Fruit fly (Drosophila melanogaster): ENCODE results near the gene Wnt4.

The Wnt4 gene

dm6 chr2L:7258105-7258504 is 18.9 kb downstream of the Wnt4 start (continued):
- TF ChIP-seq bowl (GFP tag; IDR thresholded peaks at IDR 0.05) (no peak), CG10462 (GFP tag; optimal IDR thresholded peaks at IDR 0.05) (no peak), CG4730 (GFP tag; IDR thresholded peaks at IDR 0.05) (no peak), Optix (GFP tag; IDR thresholded peaks at IDR 0.05) (0 out of 3 replicates have a peak, but pooled peaks have one; percentile 30), Bdp1 (GFP tag; optimal IDR thresholded peaks at IDR 0.05) (peak; percentile 11), croc (GFP tag; conservative IDR thresholded peaks at IDR 0.05) (0 out of 3 replicates have a peak, but pooled peaks have one; percentile 27), chif (GFP tag; optimal IDR thresholded peaks at IDR 0.05) (peak; percentile 36 to 71), kni (GFP tag; optimal IDR thresholded peaks at IDR 0.05) (no peak), ranshi (GFP tag; IDR thresholded peaks at IDR 0.05) (no peak), disco-r (GFP tag; optimal IDR thresholded peaks at IDR 0.05) (peak; percentile 13), maf-S (GFP tag; optimal IDR thresholded peaks at IDR 0.05) (peak; percentile 39), CG14014 (GFP tag; IDR thresholded peaks at IDR 0.05) (peak; percentile 57; the same call in 1 of the 2 replicates), insv (GFP tag; optimal IDR thresholded peaks at IDR 0.05) (peak in 1 of 2 experiments; percentile 42), chm (GFP tag; IDR thresholded peaks at IDR 0.05) (no peak), CG6689 (GFP tag; IDR thresholded peaks at IDR 0.05) (0 out of 2 replicates have a peak, but pooled peaks have one; percentile 17), PHDP (tag; optimal IDR thresholded peaks at IDR 0.05) (peak; percentile 54), CG7745 (tag; optimal IDR thresholded peaks at IDR 0.05) (no peak), dmrt11E (tag; optimal IDR thresholded peaks at IDR 0.05) (peak; percentile 38), Rfx (GFP tag; IDR thresholded peaks at IDR 0.05) (peak; percentile 84), CG8388 (GFP tag; optimal IDR thresholded peaks at IDR 0.05) (no peak), CG3847 (GFP tag; IDR thresholded peaks at IDR 0.05) (peak; percentile 52), Med (GFP tag) (peak; percentile 93), cato (GFP tag; optimal IDR thresholded peaks at IDR 0.05; ENCODE audit: borderline replicate concordance) (peak; percentile 22), tin (GFP tag; optimal IDR thresholded peaks at IDR 0.05) (peak; percentile 71), fd64A (GFP tag; optimal IDR thresholded peaks at IDR 0.05) (no peak), run (tag; optimal IDR thresholded peaks at IDR 0.05) (no peak), Antp (GFP tag; optimal IDR thresholded peaks at IDR 0.05) (peak; percentile 59), twi (tag; optimal IDR thresholded peaks at IDR 0.05) (peak; percentile 20), salm (tag; optimal IDR thresholded peaks at IDR 0.05) (no peak), CG6765 (GFP tag; optimal IDR thresholded peaks at IDR 0.05) (no peak), CG2875 (GFP tag; optimal IDR thresholded peaks at IDR 0.05) (peak; percentile 7), so (GFP tag; IDR thresholded peaks at IDR 0.05) (no peak), CG7839 (tag; optimal IDR thresholded peaks at IDR 0.05) (peak; percentile 67), CG4424 (GFP tag; optimal IDR thresholded peaks at IDR 0.05) (peak; percentile 54), ATbp (GFP tag; optimal IDR thresholded peaks at IDR 0.05) (peak; percentile 13), zfh1 (GFP tag; IDR thresholded peaks at IDR 0.05) (peak; percentile 64; the same call in 2 of the 3 replicates), Oli (tag; optimal IDR thresholded peaks at IDR 0.05) (peak; percentile 30), Xrp1 (GFP tag; IDR thresholded peaks at IDR 0.05) (peak; percentile 29; the same call in 1 of the 2 replicates), CG12104 (GFP tag; optimal IDR thresholded peaks at IDR 0.05) (no peak), D (optimal IDR thresholded peaks at IDR 0.05) (no peak), D (GFP tag; optimal IDR thresholded peaks at IDR 0.05) (no peak), CG13123 (GFP tag; optimal IDR thresholded peaks at IDR 0.05) (peak; percentile 17), CG30403 (GFP tag; optimal IDR thresholded peaks at IDR 0.05) (peak; percentile 59), seq (GFP tag; IDR thresholded peaks at IDR 0.05) (no peak), Mes4 (GFP tag; optimal IDR thresholded peaks at IDR 0.05) (no peak), ato (GFP tag; IDR thresholded peaks at IDR 0.05; ENCODE audit: partially characterized antibody) (no peak), CG6654 (GFP tag; optimal IDR thresholded peaks at IDR 0.05) (no peak), CG11723 (GFP tag; optimal IDR thresholded peaks at IDR 0.05) (no peak), caup (GFP tag; optimal IDR thresholded peaks at IDR 0.05; ENCODE audit: severe bottlenecking) (peak; percentile 53), CG17385 (GFP tag; optimal IDR thresholded peaks at IDR 0.05) (peak; percentile 44), az2 (GFP tag; optimal IDR thresholded peaks at IDR 0.05) (peak; percentile 64)

Measured in whole organism, embryonic.